8 worm cellular contexts compared by ENCODE assay signal in genomic region chrX:1578682-1579081, ce11.
TF ChIP-seq lines count a peak whose summit lies in the region.

No protein-coding gene starts in this region.

TF ChIP-seq in whole organism, L1 larva, 84 proteins besides CTCF, POLR2A, EP300 and RAD21:
- TF ChIP-seq lir-3 (tag; optimal IDR thresholded peaks at IDR 0.05; lab: Kevin White, UChicago; ENCODE audit: poor library complexity): no peak
- TF ChIP-seq nhr-11 (tag; optimal IDR thresholded peaks at IDR 0.05; lab: Kevin White, UChicago): no peak
- no peak for TF ChIP-seq efl-3 (GFP tag; optimal IDR thresholded peaks at IDR 0.05; lab: Kevin White, UChicago)
- TF ChIP-seq blmp-1 (tag; optimal IDR thresholded peaks at IDR 0.05; lab: Kevin White, UChicago): peak; percentile 99
- no peak for TF ChIP-seq ceh-82 (tag; optimal IDR thresholded peaks at IDR 0.05; lab: Kevin White, UChicago)
- no peak for TF ChIP-seq nhr-71 (tag; optimal IDR thresholded peaks at IDR 0.05; lab: Kevin White, UChicago)

TF ChIP-seq in whole organism, L2 larva, 48 proteins besides CTCF, POLR2A, EP300 and RAD21:
- TF ChIP-seq nhr-129 (tag; optimal IDR thresholded peaks at IDR 0.05; lab: Kevin White, UChicago): no peak
- peak; percentile 41 for TF ChIP-seq blmp-1 (tag; optimal IDR thresholded peaks at IDR 0.05; lab: Kevin White, UChicago; ENCODE audit: insufficient read depth)
- TF ChIP-seq nhr-11 (tag; optimal IDR thresholded peaks at IDR 0.05; lab: Kevin White, UChicago): no peak
- no peak for TF ChIP-seq nhr-6 (tag; optimal IDR thresholded peaks at IDR 0.05; lab: Kevin White, UChicago)
- TF ChIP-seq nhr-21 (tag; optimal IDR thresholded peaks at IDR 0.05; lab: Kevin White, UChicago): peak; percentile 10
- TF ChIP-seq nhr-25 (tag; optimal IDR thresholded peaks at IDR 0.05; lab: Kevin White, UChicago): peak; percentile 12
- peak; percentile 10 for TF ChIP-seq Y55F3AM.14 (GFP tag; optimal IDR thresholded peaks at IDR 0.05; lab: Kevin White, UChicago)
- TF ChIP-seq lin-13 (GFP tag; optimal IDR thresholded peaks at IDR 0.05; lab: Kevin White, UChicago): no peak
- no peak for TF ChIP-seq crh-2 (tag; optimal IDR thresholded peaks at IDR 0.05; lab: Kevin White, UChicago)
- TF ChIP-seq R02D3.7 (tag; optimal IDR thresholded peaks at IDR 0.05; lab: Kevin White, UChicago): no peak
- TF ChIP-seq sma-9 (GFP tag; optimal IDR thresholded peaks at IDR 0.05; lab: Kevin White, UChicago): no peak
- TF ChIP-seq sma-9 (tag; optimal IDR thresholded peaks at IDR 0.05; lab: Kevin White, UChicago): no peak
- no peak for TF ChIP-seq ama-1 (optimal IDR thresholded peaks at IDR 0.05; lab: Kevin White, UChicago)

TF ChIP-seq in whole organism, L3 larva, 47 proteins besides CTCF, POLR2A, EP300 and RAD21:
- peak; percentile 40 for TF ChIP-seq nhr-23 (tag; optimal IDR thresholded peaks at IDR 0.05; lab: Kevin White, UChicago)
- no peak for TF ChIP-seq nhr-43 (tag; optimal IDR thresholded peaks at IDR 0.05; lab: Kevin White, UChicago; ENCODE audit: poor library complexity, severe bottlenecking)
TF ChIP-seq in whole organism, L3 larva: peak in this region for 1.

TF ChIP-seq in whole organism, L4 larva, 104 proteins besides CTCF, POLR2A, EP300 and RAD21:
- TF ChIP-seq mdl-1 (tag; optimal IDR thresholded peaks at IDR 0.05; lab: Kevin White, UChicago) (peak; percentile 3 to 77), saeg-2 (GFP tag; IDR thresholded peaks at IDR 0.05; lab: Robert Waterston, UW) (no peak), hlh-11 (tag; optimal IDR thresholded peaks at IDR 0.05; lab: Kevin White, UChicago) (peak; percentile 14), duxl-1 (tag; optimal IDR thresholded peaks at IDR 0.05; lab: Kevin White, UChicago; ENCODE audit: poor library complexity) (no peak), unc-62 (GFP tag; optimal IDR thresholded peaks at IDR 0.05 in 1 of 2; lab: Kevin White, UChicago) (peak in 1 of 2 experiments; percentile 95), unc-62 (tag; optimal IDR thresholded peaks at IDR 0.05; lab: Kevin White, UChicago) (no peak), mxl-3 (GFP tag; optimal IDR thresholded peaks at IDR 0.05; lab: Kevin White, UChicago) (peak; percentile 91), nhr-6 (tag; optimal IDR thresholded peaks at IDR 0.05; lab: Kevin White, UChicago) (no peak)
TF ChIP-seq in whole organism, L4 larva: peak in this region for 4.

TF ChIP-seq in whole organism, early embryonic, 17 proteins besides CTCF, POLR2A, EP300 and RAD21:
- TF ChIP-seq B0310.2 (tag; optimal IDR thresholded peaks at IDR 0.05; lab: Kevin White, UChicago): no peak
- TF ChIP-seq ceh-36 (tag; optimal IDR thresholded peaks at IDR 0.05; lab: Kevin White, UChicago): peak; percentile 8
- peak; percentile 5 for TF ChIP-seq F13C5.2 (tag; optimal IDR thresholded peaks at IDR 0.05; lab: Kevin White, UChicago)
- 0 out of 2 replicates have a peak, but pooled peaks have one; percentile 50 for TF ChIP-seq sea-1 (GFP tag; conservative IDR thresholded peaks at IDR 0.05; lab: Robert Waterston, UW)
- TF ChIP-seq hmg-4 (GFP tag; optimal IDR thresholded peaks at IDR 0.05; lab: Kevin White, UChicago): peak; percentile 36

TF ChIP-seq in whole organism, late embryonic, 69 proteins besides CTCF, POLR2A, EP300 and RAD21 (continues in another document):
- TF ChIP-seq unc-3 (GFP tag; conservative IDR thresholded peaks at IDR 0.05; lab: Robert Waterston, UW) (0 out of 2 replicates have a peak, but pooled peaks have one; percentile 12), unc-3 (tag; optimal IDR thresholded peaks at IDR 0.05; lab: Kevin White, UChicago) (no peak), zip-5 (tag; optimal IDR thresholded peaks at IDR 0.05; lab: Kevin White, UChicago) (no peak), T23F11.4 (GFP tag; optimal IDR thresholded peaks at IDR 0.05; lab: Kevin White, UChicago) (peak; percentile 15), dmd-4 (tag; optimal IDR thresholded peaks at IDR 0.05; lab: Kevin White, UChicago; ENCODE audit: borderline replicate concordance) (no peak), unc-42 (tag; optimal IDR thresholded peaks at IDR 0.05; lab: Kevin White, UChicago) (no peak), fkh-10 (GFP tag; optimal IDR thresholded peaks at IDR 0.05; lab: Kevin White, UChicago) (no peak), npax-4 (tag; optimal IDR thresholded peaks at IDR 0.05; lab: Kevin White, UChicago) (no peak), pqm-1 (tag; optimal IDR thresholded peaks at IDR 0.05; lab: Kevin White, UChicago) (no peak), ceh-14 (tag; optimal IDR thresholded peaks at IDR 0.05; lab: Kevin White, UChicago) (no peak), C38D4.7 (GFP tag; optimal IDR thresholded peaks at IDR 0.05; lab: Kevin White, UChicago) (no peak), ceh-19 (GFP tag; optimal IDR thresholded peaks at IDR 0.05; lab: Kevin White, UChicago) (peak; percentile 5), ceh-22 (tag; optimal IDR thresholded peaks at IDR 0.05; lab: Kevin White, UChicago) (no peak), hlh-6 (tag; optimal IDR thresholded peaks at IDR 0.05; lab: Kevin White, UChicago) (no peak), nfya-1 (tag; optimal IDR thresholded peaks at IDR 0.05; lab: Kevin White, UChicago) (peak; percentile 23), hlh-15 (tag; optimal IDR thresholded peaks at IDR 0.05; lab: Kevin White, UChicago) (no peak), K09A11.1 (tag; optimal IDR thresholded peaks at IDR 0.05; lab: Kevin White, UChicago; ENCODE audit: insufficient read depth) (no peak), syd-9 (tag; optimal IDR thresholded peaks at IDR 0.05; lab: Kevin White, UChicago) (no peak), ceh-45 (GFP tag; IDR thresholded peaks at IDR 0.05; lab: Robert Waterston, UW) (no peak), ceh-31 (tag; optimal IDR thresholded peaks at IDR 0.05; lab: Kevin White, UChicago) (no peak)

TF ChIP-seq in whole organism, mixed stage, embryonic, 35 proteins besides CTCF, POLR2A, EP300 and RAD21 (continues in another document):
- TF ChIP-seq tbx-8 (GFP tag; optimal IDR thresholded peaks at IDR 0.05; lab: Kevin White, UChicago) (no peak), mls-2 (tag; optimal IDR thresholded peaks at IDR 0.05; lab: Kevin White, UChicago) (peak; percentile 39), nhr-76 (tag; optimal IDR thresholded peaks at IDR 0.05; lab: Kevin White, UChicago) (no peak), ham-2 (GFP tag; optimal IDR thresholded peaks at IDR 0.05; lab: Kevin White, UChicago) (peak; percentile 77), flh-1 (GFP tag; optimal IDR thresholded peaks at IDR 0.05; lab: Kevin White, UChicago) (no peak), ceh-83 (GFP tag; optimal IDR thresholded peaks at IDR 0.05; lab: Kevin White, UChicago) (no peak), elt-3 (tag; optimal IDR thresholded peaks at IDR 0.05; lab: Kevin White, UChicago) (no peak), unc-120 (tag; optimal IDR thresholded peaks at IDR 0.05; lab: Kevin White, UChicago; ENCODE audit: poor library complexity, severe bottlenecking) (peak; percentile 47), zip-8 (tag; optimal IDR thresholded peaks at IDR 0.05; lab: Kevin White, UChicago) (no peak), mep-1 (tag; optimal IDR thresholded peaks at IDR 0.05; lab: Kevin White, UChicago) (no peak), elt-1 (tag; optimal IDR thresholded peaks at IDR 0.05; lab: Kevin White, UChicago; ENCODE audit: borderline replicate concordance, insufficient read depth) (no peak), lsy-2 (tag; optimal IDR thresholded peaks at IDR 0.05; lab: Kevin White, UChicago) (no peak), ceh-43 (GFP tag; optimal IDR thresholded peaks at IDR 0.05; lab: Kevin White, UChicago) (peak; percentile 19), M03D4.4 (tag; optimal IDR thresholded peaks at IDR 0.05; lab: Kevin White, UChicago) (peak; percentile 15), lin-32 (GFP tag; optimal IDR thresholded peaks at IDR 0.05; lab: Kevin White, UChicago) (no peak), unc-39 (tag; optimal IDR thresholded peaks at IDR 0.05; lab: Kevin White, UChicago) (no peak), mab-5 (tag; optimal IDR thresholded peaks at IDR 0.05; lab: Kevin White, UChicago) (no peak), ces-1 (GFP tag; optimal IDR thresholded peaks at IDR 0.05; lab: Kevin White, UChicago) (no peak), sptf-1 (tag; optimal IDR thresholded peaks at IDR 0.05; lab: Kevin White, UChicago) (peak; percentile 54), hlh-1 (tag; optimal IDR thresholded peaks at IDR 0.05; lab: Kevin White, UChicago) (peak; percentile 33), blmp-1 (tag; optimal IDR thresholded peaks at IDR 0.05; lab: Kevin White, UChicago) (peak; percentile 72)

TF ChIP-seq in whole organism, young adult, 124 proteins besides CTCF, POLR2A, EP300 and RAD21:
- TF ChIP-seq hlh-26 (GFP tag; conservative IDR thresholded peaks at IDR 0.05; lab: Robert Waterston, UW) (no peak), ceh-27 (GFP tag; optimal IDR thresholded peaks at IDR 0.05; lab: Kevin White, UChicago) (peak; percentile 1)
